Worm (Caenorhabditis elegans) whole organism, midembryonic: ENCODE data around the gene C15H9.11.

Experiments
- T22C8.4 ChIP-seq: fragments of 200-800 bp; sonication (Bioruptor generic); IDR thresholded peaks from 2 replicates; pipeline ENCODE4 v1.3.6; 2022; ENCODE audit warnings: missing genetic modification characterization, missing compliant biosample characterization
- cog-1 ChIP-seq: sonication (generic microtip); optimal IDR thresholded peaks from 2 replicates; lab custom pipeline; 2016; ENCODE audit warnings: missing genetic modification characterization, missing compliant biosample characterization
- flt-1 ChIP-seq: fragments of 200-800 bp; sonication (Bioruptor generic); IDR thresholded peaks from 2 replicates; pipeline ENCODE4 v1.3.6; 2022; ENCODE audit warnings: missing genetic modification characterization, missing compliant biosample characterization
- klf-2 ChIP-seq: fragments of 200-800 bp; sonication (Bioruptor generic); conservative IDR thresholded peaks from 2 replicates; pipeline ENCODE4 v1.3.6; 2022; ENCODE audit warnings: missing genetic modification reagents, missing genetic modification characterization, missing compliant biosample characterization
- med-1 ChIP-seq: sonication (generic microtip); optimal IDR thresholded peaks from 2 replicates; lab custom pipeline; 2017; ENCODE audit warnings: missing genetic modification characterization, mild to moderate bottlenecking, missing compliant biosample characterization, antibody characterized with exemption, missing genetic modification reagents; ENCODE audit not compliant: insufficient read depth
- ref-1 ChIP-seq: fragments of 200-800 bp; sonication (Bioruptor generic); conservative IDR thresholded peaks from 2 replicates; pipeline ENCODE4 v1.3.6; 2022; ENCODE audit warnings: missing genetic modification reagents, missing genetic modification characterization, missing compliant biosample characterization
- tab-1 ChIP-seq: fragments of 200-800 bp; sonication (Bioruptor generic); IDR thresholded peaks from 2 replicates; pipeline ENCODE4 v1.3.6; 2022; ENCODE audit warnings: missing genetic modification characterization, missing compliant biosample characterization
- ztf-23 ChIP-seq: fragments of 200-800 bp; sonication (Bioruptor generic); IDR thresholded peaks from 2 replicates; pipeline ENCODE4 v1.3.6; 2022; ENCODE audit warnings: missing genetic modification reagents, missing genetic modification characterization, missing compliant biosample characterization
- ztf-29 ChIP-seq: fragments of 200-800 bp; sonication (Bioruptor generic); IDR thresholded peaks from 2 replicates; pipeline ENCODE4 v1.3.6; 2022; ENCODE audit warnings: missing genetic modification reagents, missing genetic modification characterization, missing compliant biosample characterization

- TF ChIP-seq cog-1 (tag; lab: Kevin White, UChicago) (no peak), ztf-29 (GFP tag; lab: Robert Waterston, UW) (no peak), flt-1 (GFP tag; lab: Robert Waterston, UW) (no peak), ref-1 (GFP tag; lab: Robert Waterston, UW) (no peak), tab-1 (GFP tag; lab: Robert Waterston, UW) (no peak), med-1 (GFP tag; lab: Kevin White, UChicago) (no peak), klf-2 (GFP tag; lab: Robert Waterston, UW) (no peak), T22C8.4 (no peak), ztf-23 (GFP tag; lab: Robert Waterston, UW) (no peak)
Observed at ce11 chrX:6150949-6151519, 47.8 kb upstream of the C15H9.11 start.
